Fruit fly (Drosophila melanogaster) whole organism, prepupa: ENCODE measurements around the gene DppIII.

Experiments used
- CG10669 ChIP-seq: fragments of 200-800 bp; sonication (Bioruptor generic); optimal IDR thresholded peaks from 3 replicates; lab custom pipeline; 2018; ENCODE audit warnings: missing biosample characterization, mild to moderate bottlenecking, missing genetic modification characterization, moderate library complexity
- CG1621 ChIP-seq: fragments of 200-800 bp; sonication (Bioruptor generic); optimal IDR thresholded peaks from 3 replicates; lab custom pipeline; 2018; ENCODE audit warnings: missing biosample characterization, mild to moderate bottlenecking, missing genetic modification characterization
- CG6808 ChIP-seq: fragments of 200-800 bp; sonication (Bioruptor generic); optimal IDR thresholded peaks from 3 replicates; lab custom pipeline; 2017; ENCODE audit warnings: missing biosample characterization, missing genetic modification characterization, mild to moderate bottlenecking, moderate library complexity, missing genetic modification reagents
- Eip78C ChIP-seq: fragments of 200-800 bp; sonication (Bioruptor generic); peaks from one replicate; lab custom pipeline; 2016; ENCODE audit warnings: missing biosample characterization, missing genetic modification characterization
- Eip93F ChIP-seq: fragments of 200-800 bp; sonication (Bioruptor generic); optimal IDR thresholded peaks from 2 replicates; lab custom pipeline; 2016; ENCODE audit warnings: missing biosample characterization, mild to moderate bottlenecking, missing genetic modification characterization
- Gug ChIP-seq: fragments of 200-800 bp; sonication (Bioruptor generic); IDR thresholded peaks from 2 replicates; pipeline ENCODE4 v1.3.6; 2022; ENCODE audit warnings: missing biosample characterization, missing genetic modification characterization
- OdsH ChIP-seq: fragments of 200-800 bp; sonication (Bioruptor generic); optimal IDR thresholded peaks from 3 replicates; lab custom pipeline; 2016; ENCODE audit warnings: missing biosample characterization, missing genetic modification characterization
- achi ChIP-seq: fragments of 200-800 bp; sonication (Bioruptor generic); optimal IDR thresholded peaks from 3 replicates; lab custom pipeline; 2016; ENCODE audit warnings: missing biosample characterization, missing genetic modification characterization
- dac ChIP-seq: fragments of 200-800 bp; sonication (Bioruptor generic); optimal IDR thresholded peaks from 2 replicates; lab custom pipeline; 2017; ENCODE audit warnings: missing biosample characterization, mild to moderate bottlenecking, missing genetic modification characterization
- eg ChIP-seq: fragments of 200-800 bp; sonication (Bioruptor generic); IDR thresholded peaks from 3 replicates; pipeline ENCODE4 v1.3.6; 2022; ENCODE audit warnings: missing biosample characterization, missing genetic modification characterization
- ss ChIP-seq, 2 experiments: fragments of 200-800 bp; sonication (Bioruptor generic); optimal IDR thresholded peaks; 2 replicates in 1 of 2; 3 replicates in 1 of 2; lab custom pipeline; 2017 to 2018; ENCODE audit warnings: mild to moderate bottlenecking in 2 of 2, missing biosample characterization in 2 of 2, missing genetic modification characterization in 2 of 2, moderate library complexity in 1 of 2

- TF ChIP-seq OdsH (GFP tag; lab: Kevin White, UChicago) (no peak), CG1621 (no peak), Eip93F (no peak), eg (no peak), achi (no peak), Eip78C (GFP tag; lab: Kevin White, UChicago) (no peak), CG6808 (GFP tag; lab: Kevin White, UChicago) (no peak), Gug (GFP tag; lab: Robert Waterston, UW) (no peak), ss (GFP tag; optimal IDR thresholded peaks at IDR 0.05; lab: Kevin White, UChicago) (no peak), CG10669 (GFP tag; lab: Kevin White, UChicago) (no peak), dac (GFP tag; lab: Kevin White, UChicago) (no peak)
Measured at dm6 chr3R:8306927-8307261, 37.3 kb upstream of the DppIII start.
